Fruit fly (Drosophila melanogaster) whole organism, embryonic: ENCODE measurements around the gene CG33325.

Source experiments
- CG10565 ChIP-seq: fragments of 200-800 bp; sonication (Bioruptor generic); optimal IDR thresholded peaks from 3 replicates; lab custom pipeline; 2016; ENCODE audit warnings: missing biosample characterization, mild to moderate bottlenecking, missing genetic modification characterization
- CG12071 ChIP-seq: fragments of 200-800 bp; sonication (Bioruptor generic); optimal IDR thresholded peaks from 3 replicates; lab custom pipeline; 2018; ENCODE audit warnings: missing biosample characterization, mild to moderate bottlenecking, missing genetic modification characterization
- CG12236 ChIP-seq: fragments of 200-800 bp; sonication (Bioruptor generic); optimal IDR thresholded peaks from 2 replicates; lab custom pipeline; 2016; ENCODE audit warnings: missing biosample characterization, missing genetic modification characterization
- CG13624 ChIP-seq: fragments of 200-800 bp; sonication (Bioruptor generic); optimal IDR thresholded peaks from 2 replicates; lab custom pipeline; 2016; ENCODE audit warnings: missing biosample characterization, missing genetic modification characterization
- CG14050 ChIP-seq: fragments of 200-800 bp; sonication (Bioruptor generic); IDR thresholded peaks from 3 replicates; pipeline ENCODE4 v1.3.6; 2022; ENCODE audit warnings: missing biosample characterization, missing genetic modification characterization
- CG14441 ChIP-seq: fragments of 200-800 bp; sonication (Bioruptor generic); IDR thresholded peaks from 2 replicates; pipeline ENCODE4 v1.3.6; 2022; ENCODE audit warnings: missing biosample characterization, missing genetic modification characterization
- CG14667 ChIP-seq: fragments of 200-800 bp; sonication (Bioruptor generic); IDR thresholded peaks from 2 replicates; pipeline ENCODE4 v1.3.6; 2022; ENCODE audit warnings: missing biosample characterization, missing genetic modification characterization
- CG1647 ChIP-seq: fragments of 200-800 bp; sonication (Bioruptor generic); optimal IDR thresholded peaks from 3 replicates; lab custom pipeline; 2016; ENCODE audit warnings: missing biosample characterization, missing genetic modification characterization
- CG17186 ChIP-seq: fragments of 200-800 bp; sonication (Bioruptor generic); optimal IDR thresholded peaks from 3 replicates; lab custom pipeline; 2017; ENCODE audit warnings: missing biosample characterization, missing genetic modification reagents, missing genetic modification characterization
- CG30020 ChIP-seq: fragments of 200-800 bp; optimal IDR thresholded peaks from 2 replicates; lab custom pipeline; 2019; ENCODE audit warnings: missing biosample characterization, mild to moderate bottlenecking, missing genetic modification characterization, moderate library complexity
- CG31441 ChIP-seq: fragments of 200-800 bp; sonication (Bioruptor generic); IDR thresholded peaks from 2 replicates; pipeline ENCODE4 v1.3.6; 2022; ENCODE audit warnings: missing biosample characterization, missing genetic modification characterization
- CG3847 ChIP-seq: fragments of 200-800 bp; sonication (Bioruptor generic); IDR thresholded peaks from 2 replicates; pipeline ENCODE4 v1.3.6; 2022; ENCODE audit warnings: missing biosample characterization, missing genetic modification characterization
- CG43689 ChIP-seq: fragments of 200-800 bp; sonication (Bioruptor generic); IDR thresholded peaks from 2 replicates; pipeline ENCODE4 v1.3.6; 2022; ENCODE audit warnings: missing biosample characterization, missing genetic modification characterization
- CG5245 ChIP-seq: fragments of 200-800 bp; sonication (Bioruptor generic); optimal IDR thresholded peaks from 3 replicates; lab custom pipeline; 2016; ENCODE audit warnings: missing biosample characterization, missing genetic modification characterization
- CG6689 ChIP-seq: fragments of 200-800 bp; sonication (Bioruptor generic); IDR thresholded peaks from 2 replicates; pipeline ENCODE4 v1.3.6; 2022; ENCODE audit warnings: missing biosample characterization, missing genetic modification characterization
- CG7372 ChIP-seq: fragments of 200-800 bp; sonication (Bioruptor generic); IDR thresholded peaks from 2 replicates; pipeline ENCODE4 v1.3.6; 2022; ENCODE audit warnings: missing biosample characterization, missing genetic modification characterization
- CG8388 ChIP-seq: fragments of 200-800 bp; sonication (Bioruptor generic); optimal IDR thresholded peaks from 2 replicates; lab custom pipeline; 2019; ENCODE audit warnings: missing biosample characterization, mild to moderate bottlenecking, missing genetic modification characterization, moderate library complexity
- CG9437 ChIP-seq: fragments of 200-800 bp; sonication (Bioruptor generic); optimal IDR thresholded peaks from 2 replicates; lab custom pipeline; 2018; ENCODE audit warnings: missing biosample characterization, mild to moderate bottlenecking, missing genetic modification characterization
- CHES-1-like ChIP-seq: fragments of 200-800 bp; sonication (Bioruptor generic); optimal IDR thresholded peaks from 2 replicates; lab custom pipeline; 2016; ENCODE audit warnings: missing biosample characterization, missing genetic modification characterization
- Chrac-16 ChIP-seq: fragments of 200-800 bp; sonication (Bioruptor generic); optimal IDR thresholded peaks from 3 replicates; lab custom pipeline; 2016; ENCODE audit warnings: missing biosample characterization, missing genetic modification characterization
- Dip2 ChIP-seq: fragments of 200-800 bp; sonication (Bioruptor generic); IDR thresholded peaks from 2 replicates; pipeline ENCODE4 v1.3.6; 2022; ENCODE audit warnings: missing biosample characterization, missing genetic modification characterization
- Doc3 ChIP-seq: fragments of 200-800 bp; sonication (Bioruptor generic); IDR thresholded peaks from 3 replicates; pipeline ENCODE4 v1.3.6; 2022; ENCODE audit warnings: missing biosample characterization, missing genetic modification characterization; ENCODE audit not compliant: partially characterized antibody
- ERR ChIP-seq: fragments of 200-800 bp; sonication (Bioruptor generic); optimal IDR thresholded peaks from 2 replicates; lab custom pipeline; 2016; ENCODE audit warnings: missing biosample characterization, missing genetic modification characterization
- Eip74EF ChIP-seq, 2 experiments: fragments of 200-800 bp in 1 of 2; fragments of >200 bp in 1 of 2; sonication (Bioruptor generic) in 1 of 2; optimal IDR thresholded peaks; 2 replicates each; lab custom pipeline; 2017 to 2019; ENCODE audit warnings: missing biosample characterization in 2 of 2, missing genetic modification characterization in 2 of 2, mild to moderate bottlenecking in 1 of 2, moderate library complexity in 1 of 2
- H15 ChIP-seq: fragments of 200-800 bp; sonication (Bioruptor generic); IDR thresholded peaks from 3 replicates; pipeline ENCODE4 v1.3.6; 2022; ENCODE audit warnings: missing biosample characterization, missing genetic modification characterization
- HLHmδ ChIP-seq: fragments of 200-800 bp; sonication (Bioruptor generic); optimal IDR thresholded peaks from 2 replicates; lab custom pipeline; 2018; ENCODE audit warnings: missing biosample characterization, mild to moderate bottlenecking, missing genetic modification characterization, moderate library complexity
- Hr39 ChIP-seq: fragments of >200 bp; optimal IDR thresholded peaks from 2 replicates; lab custom pipeline; 2017
- Lhr ChIP-seq: fragments of 200-800 bp; sonication (Bioruptor generic); optimal IDR thresholded peaks from 3 replicates; lab custom pipeline; 2017; ENCODE audit warnings: mild to moderate bottlenecking, missing biosample characterization, missing genetic modification reagents, missing genetic modification characterization
- Med ChIP-seq: fragments of 200-800 bp; sonication (Bioruptor generic); peaks from one replicate; lab custom pipeline; 2016; ENCODE audit warnings: missing biosample characterization, missing genetic modification characterization, mild to moderate bottlenecking, inconsistent platforms, moderate library complexity
- Oli ChIP-seq: fragments of 200-800 bp; sonication (Bioruptor generic); optimal IDR thresholded peaks from 2 replicates; lab custom pipeline; 2018; ENCODE audit warnings: missing biosample characterization, mild to moderate bottlenecking, missing genetic modification characterization, moderate library complexity
- Side ChIP-seq: fragments of 200-800 bp; sonication (Bioruptor generic); optimal IDR thresholded peaks from 2 replicates; lab custom pipeline; 2016; ENCODE audit warnings: missing biosample characterization, missing genetic modification characterization
- Sox100B ChIP-seq: fragments of 200-800 bp; sonication (Bioruptor generic); optimal IDR thresholded peaks from 3 replicates; lab custom pipeline; 2018; ENCODE audit warnings: missing biosample characterization, mild to moderate bottlenecking, missing genetic modification characterization
- Tbp ChIP-seq: fragments of >200 bp; optimal IDR thresholded peaks from 2 replicates; lab custom pipeline; 2018; ENCODE audit warnings: missing biosample characterization, missing genetic modification characterization
- ci ChIP-seq: fragments of 200-800 bp; sonication (Bioruptor generic); IDR thresholded peaks from 3 replicates; pipeline ENCODE4 v1.3.6; 2022; ENCODE audit warnings: missing biosample characterization, missing genetic modification characterization
- fd64A ChIP-seq: fragments of 200-800 bp; sonication (Bioruptor generic); optimal IDR thresholded peaks from 3 replicates; lab custom pipeline; 2018; ENCODE audit warnings: missing biosample characterization, mild to moderate bottlenecking, missing genetic modification characterization
- gcm2 ChIP-seq: fragments of 200-800 bp; sonication (Bioruptor generic); optimal IDR thresholded peaks from 2 replicates; lab custom pipeline; 2016; ENCODE audit warnings: missing biosample characterization, missing genetic modification characterization
- gro ChIP-seq: fragments of 200-800 bp; sonication (Bioruptor generic); optimal IDR thresholded peaks from 2 replicates; lab custom pipeline; 2016; ENCODE audit warnings: missing biosample characterization, missing genetic modification characterization
- inv ChIP-seq: fragments of 200-800 bp; sonication (Bioruptor generic); IDR thresholded peaks from 2 replicates; pipeline ENCODE4 v1.3.6; 2022; ENCODE audit warnings: missing biosample characterization, missing genetic modification characterization; ENCODE audit not compliant: partially characterized antibody
- kni ChIP-seq: fragments of 200-800 bp; sonication (Bioruptor generic); optimal IDR thresholded peaks from 3 replicates; lab custom pipeline; 2017; ENCODE audit warnings: mild to moderate bottlenecking, missing biosample characterization, missing genetic modification reagents, missing genetic modification characterization
- lmd ChIP-seq: fragments of 200-800 bp; sonication (Bioruptor generic); IDR thresholded peaks from 2 replicates; pipeline ENCODE4 v1.3.6; 2022; ENCODE audit warnings: missing biosample characterization, missing genetic modification characterization
- lola ChIP-seq, 3 experiments: fragments of >200 bp in 2 of 3; fragments of 200-800 bp in 1 of 3; sonication (Bioruptor generic) in 1 of 3; optimal IDR thresholded peaks; 2 replicates each; lab custom pipeline; 2017 to 2019; ENCODE audit warnings: missing biosample characterization in 3 of 3, missing genetic modification characterization in 3 of 3, mild to moderate bottlenecking in 1 of 3, moderate library complexity in 1 of 3
- luna ChIP-seq: fragments of 200-800 bp; sonication (Bioruptor generic); optimal IDR thresholded peaks from 2 replicates; lab custom pipeline; 2016; ENCODE audit warnings: missing biosample characterization, missing genetic modification characterization
- nerfin-2 ChIP-seq: fragments of 200-800 bp; sonication (Bioruptor generic); IDR thresholded peaks from 2 replicates; pipeline ENCODE4 v1.3.6; 2022; ENCODE audit warnings: missing biosample characterization, missing genetic modification characterization; ENCODE audit not compliant: partially characterized antibody
- otp ChIP-seq: fragments of 200-800 bp; sonication (Bioruptor generic); IDR thresholded peaks from 3 replicates; pipeline ENCODE4, ENCODE4 v1.3.6; 2022; ENCODE audit warnings: missing biosample characterization, missing genetic modification characterization
- pros ChIP-seq: fragments of 200-800 bp; sonication (Bioruptor generic); optimal IDR thresholded peaks from 3 replicates; lab custom pipeline; 2019; ENCODE audit warnings: missing biosample characterization, mild to moderate bottlenecking, missing genetic modification characterization, moderate library complexity
- salm ChIP-seq: fragments of 200-800 bp; sonication (Bioruptor generic); optimal IDR thresholded peaks from 2 replicates; lab custom pipeline; 2018; ENCODE audit warnings: missing biosample characterization, mild to moderate bottlenecking, missing genetic modification characterization
- sna ChIP-seq: fragments of 200-800 bp; sonication (Bioruptor generic); IDR thresholded peaks from 2 replicates; pipeline ENCODE4 v1.3.6; 2022; ENCODE audit warnings: missing biosample characterization, missing genetic modification characterization; ENCODE audit not compliant: partially characterized antibody
- tio ChIP-seq: fragments of 200-800 bp; sonication (Bioruptor generic); optimal IDR thresholded peaks from 2 replicates; lab custom pipeline; 2017; ENCODE audit warnings: missing biosample characterization, missing genetic modification characterization, inconsistent platforms
- wdn ChIP-seq: fragments of 200-800 bp; sonication (Bioruptor generic); IDR thresholded peaks from 2 replicates; pipeline ENCODE4 v1.3.6; 2022; ENCODE audit warnings: missing biosample characterization, missing genetic modification characterization
- yki ChIP-seq: fragments of >200 bp; optimal IDR thresholded peaks from 3 replicates; lab custom pipeline; 2018
- zf30C ChIP-seq: fragments of 200-800 bp; sonication (Bioruptor generic); optimal IDR thresholded peaks from 3 replicates; lab custom pipeline; 2018; ENCODE audit warnings: missing biosample characterization, mild to moderate bottlenecking, missing genetic modification characterization

Gene CG33325

dm6 chr3R:8663668-8664283, 16.1 kb downstream of the CG33325 start, which contains the start of gene CG8032:
CG8032 (plus strand) TSS chr3R:8664115.
- no peak; the same call in 1 of the 2 replicates for TF ChIP-seq CG6689
- TF ChIP-seq pros (GFP tag; lab: Kevin White, UChicago): no peak
- no peak for TF ChIP-seq Tbp
- no peak for TF ChIP-seq CG14050 (GFP tag; lab: Robert Waterston, UW)
- peak; percentile 22 for TF ChIP-seq Chrac-16 (GFP tag; lab: Kevin White, UChicago)
- no peak for TF ChIP-seq Dip2 (GFP tag; lab: Robert Waterston, UW)
- no peak for TF ChIP-seq Eip74EF (GFP tag; optimal IDR thresholded peaks at IDR 0.05; lab: Kevin White, UChicago)
- TF ChIP-seq kni (GFP tag; lab: Kevin White, UChicago): no peak
- no peak for TF ChIP-seq CG12236
- TF ChIP-seq zf30C (GFP tag; lab: Kevin White, UChicago): no peak
- peak; percentile 39; the same call in 1 of the 2 replicates for TF ChIP-seq CG31441 (GFP tag; lab: Robert Waterston, UW)
- TF ChIP-seq CG1647 (GFP tag; lab: Kevin White, UChicago): peak; percentile 2
- TF ChIP-seq gcm2: no peak
- peak; percentile 74 for TF ChIP-seq CG3847
- peak; percentile 65 for TF ChIP-seq Doc3 (GFP tag; lab: Robert Waterston, UW)
- TF ChIP-seq lola (GFP tag; optimal IDR thresholded peaks at IDR 0.05; lab: Kevin White, UChicago): peak in 1 of 3 experiments; percentile 19
- no peak for TF ChIP-seq CG9437 (GFP tag; lab: Kevin White, UChicago)
- TF ChIP-seq ci: no peak; the same call in 2 of the 3 replicates
- peak; percentile 11 for TF ChIP-seq CG5245
- TF ChIP-seq Med: peak; percentile 95
- TF ChIP-seq CG43689 (GFP tag; lab: Robert Waterston, UW): no peak
- TF ChIP-seq Sox100B (GFP tag; lab: Kevin White, UChicago): peak; percentile 25
- TF ChIP-seq CG14667: no peak
- TF ChIP-seq otp (GFP tag; lab: Robert Waterston, UW): no peak
- peak; percentile 38 for TF ChIP-seq CG30020 (tag; lab: Kevin White, UChicago)
- peak; percentile 13 for TF ChIP-seq luna (GFP tag; lab: Kevin White, UChicago)
- TF ChIP-seq sna: peak; percentile 62
- peak; percentile 57 for TF ChIP-seq CG13624
- peak; percentile 25 for TF ChIP-seq Side (GFP tag; lab: Kevin White, UChicago)
- peak; percentile 22; the same call in 1 of the 3 replicates for TF ChIP-seq H15 (GFP tag; lab: Robert Waterston, UW)
- no peak for TF ChIP-seq Oli (tag; lab: Kevin White, UChicago)
- TF ChIP-seq Lhr: peak; percentile 73
- TF ChIP-seq tio: no peak
- TF ChIP-seq wdn (GFP tag; lab: Robert Waterston, UW): no peak
- peak; percentile 42 for TF ChIP-seq gro
- TF ChIP-seq HLHmδ (GFP tag; lab: Kevin White, UChicago): no peak
- TF ChIP-seq CG10565: no peak
- TF ChIP-seq yki: no peak
- no peak for TF ChIP-seq CG14441
- TF ChIP-seq inv (GFP tag; lab: Robert Waterston, UW): 0 out of 2 replicates have a peak, but pooled peaks have one; percentile 27
- TF ChIP-seq lmd (GFP tag; lab: Robert Waterston, UW): peak; percentile 15; the same call in 1 of the 2 replicates
- TF ChIP-seq salm (tag; lab: Kevin White, UChicago): no peak
- TF ChIP-seq CG8388: peak; percentile 15
- no peak for TF ChIP-seq Hr39 (lab: Kevin White, UChicago)
- TF ChIP-seq CHES-1-like: no peak
- TF ChIP-seq CG17186: peak; percentile 44
- TF ChIP-seq nerfin-2 (GFP tag; lab: Robert Waterston, UW): no peak
- no peak for TF ChIP-seq ERR (GFP tag; lab: Kevin White, UChicago)
- TF ChIP-seq CG12071 (GFP tag; lab: Kevin White, UChicago): no peak
- TF ChIP-seq fd64A (GFP tag; lab: Kevin White, UChicago): no peak
- TF ChIP-seq CG7372: no peak
